Fruit fly (Drosophila melanogaster) whole organism, embryonic: Measurements from ENCODE around the gene GlyRS.

Experiments
- CG10147 ChIP-seq: fragments of 200-800 bp; sonication (Bioruptor generic); optimal IDR thresholded peaks from 2 replicates; lab custom pipeline; 2019; ENCODE audit warnings: missing biosample characterization, mild to moderate bottlenecking, missing genetic modification characterization, moderate library complexity
- CG11560 ChIP-seq: fragments of 200-800 bp; sonication (Bioruptor generic); IDR thresholded peaks from 3 replicates; pipeline ENCODE4 v1.3.6; 2022; ENCODE audit warnings: missing biosample characterization, missing genetic modification characterization
- CG12659 ChIP-seq: fragments of 200-800 bp; sonication (Bioruptor generic); optimal IDR thresholded peaks from 3 replicates; lab custom pipeline; 2017; ENCODE audit warnings: mild to moderate bottlenecking, missing biosample characterization, missing genetic modification reagents, missing genetic modification characterization
- CG15696 ChIP-seq: fragments of 200-800 bp; sonication (Bioruptor generic); optimal IDR thresholded peaks from 2 replicates; lab custom pipeline; 2019; ENCODE audit warnings: missing biosample characterization, mild to moderate bottlenecking, missing genetic modification characterization, moderate library complexity
- CG1647 ChIP-seq: fragments of 200-800 bp; sonication (Bioruptor generic); optimal IDR thresholded peaks from 3 replicates; lab custom pipeline; 2016; ENCODE audit warnings: missing biosample characterization, missing genetic modification characterization
- CG17186 ChIP-seq: fragments of 200-800 bp; sonication (Bioruptor generic); optimal IDR thresholded peaks from 3 replicates; lab custom pipeline; 2017; ENCODE audit warnings: missing biosample characterization, missing genetic modification reagents, missing genetic modification characterization
- CG1792 ChIP-seq: fragments of 200-800 bp; sonication (Bioruptor generic); optimal IDR thresholded peaks from 2 replicates; lab custom pipeline; 2016; ENCODE audit warnings: missing biosample characterization, missing genetic modification characterization
- CG18476 ChIP-seq: fragments of 200-800 bp; sonication (Bioruptor generic); optimal IDR thresholded peaks from 2 replicates; lab custom pipeline; 2016; ENCODE audit warnings: missing biosample characterization, mild to moderate bottlenecking, missing genetic modification characterization
- CG6765 ChIP-seq: fragments of 200-800 bp; sonication (Bioruptor generic); optimal IDR thresholded peaks from 3 replicates; lab custom pipeline; 2017; ENCODE audit warnings: missing biosample characterization, mild to moderate bottlenecking, missing genetic modification characterization
- CG7556 ChIP-seq: fragments of 200-800 bp; sonication (Bioruptor generic); optimal IDR thresholded peaks from 2 replicates; lab custom pipeline; 2017; ENCODE audit warnings: missing biosample characterization, mild to moderate bottlenecking, missing genetic modification characterization
- CG8359 ChIP-seq: fragments of 200-800 bp; sonication (Bioruptor generic); optimal IDR thresholded peaks from 2 replicates; lab custom pipeline; 2017; ENCODE audit warnings: missing biosample characterization, mild to moderate bottlenecking, missing genetic modification characterization, borderline replicate concordance
- CG8478 ChIP-seq: fragments of >200 bp; optimal IDR thresholded peaks from 2 replicates; lab custom pipeline; 2018
- CHES-1-like ChIP-seq: fragments of 200-800 bp; sonication (Bioruptor generic); optimal IDR thresholded peaks from 2 replicates; lab custom pipeline; 2016; ENCODE audit warnings: missing biosample characterization, missing genetic modification characterization
- D ChIP-seq, 2 experiments: fragments of 200-800 bp in 1 of 2; fragments of >200 bp in 1 of 2; sonication (Bioruptor generic) in 1 of 2; optimal IDR thresholded peaks; 2 replicates in 1 of 2; 3 replicates in 1 of 2; lab custom pipeline; 2017; ENCODE audit warnings: mild to moderate bottlenecking in 1 of 2, missing biosample characterization in 1 of 2, missing genetic modification characterization in 1 of 2, missing genetic modification reagents in 1 of 2
- Dll ChIP-seq: fragments of 200-800 bp; sonication (Bioruptor generic); IDR thresholded peaks from 4 replicates; pipeline ENCODE4 v1.3.6; 2022; ENCODE audit warnings: missing biosample characterization, missing genetic modification characterization; ENCODE audit not compliant: partially characterized antibody
- Dref ChIP-seq: fragments of 200-800 bp; sonication (Bioruptor generic); IDR thresholded peaks from 2 replicates; pipeline ENCODE4 v1.3.6; 2022; ENCODE audit warnings: missing biosample characterization, missing genetic modification characterization
- Eip74EF ChIP-seq, 2 experiments: fragments of 200-800 bp in 1 of 2; fragments of >200 bp in 1 of 2; sonication (Bioruptor generic) in 1 of 2; optimal IDR thresholded peaks; 2 replicates each; lab custom pipeline; 2017 to 2019; ENCODE audit warnings: missing biosample characterization in 2 of 2, missing genetic modification characterization in 2 of 2, mild to moderate bottlenecking in 1 of 2, moderate library complexity in 1 of 2
- HLH3B ChIP-seq: fragments of 200-800 bp; sonication (Bioruptor generic); IDR thresholded peaks from 2 replicates; pipeline ENCODE4 v1.3.6; 2022; ENCODE audit warnings: missing biosample characterization, missing genetic modification characterization
- HLH4C ChIP-seq: fragments of 200-800 bp; sonication (Bioruptor generic); IDR thresholded peaks from 3 replicates; pipeline ENCODE4 v1.3.6; 2022; ENCODE audit warnings: missing biosample characterization, missing genetic modification characterization; ENCODE audit not compliant: partially characterized antibody
- HLH54F ChIP-seq: fragments of 200-800 bp; sonication (Bioruptor generic); optimal IDR thresholded peaks from 3 replicates; lab custom pipeline; 2016; ENCODE audit warnings: missing biosample characterization, missing genetic modification characterization
- Hand ChIP-seq: fragments of 200-800 bp; sonication (Bioruptor generic); optimal IDR thresholded peaks from 2 replicates; lab custom pipeline; 2017; ENCODE audit warnings: mild to moderate bottlenecking, missing biosample characterization, missing genetic modification reagents, missing genetic modification characterization
- Hr51 ChIP-seq, 2 experiments: fragments of 200-800 bp; sonication (Bioruptor generic); optimal IDR thresholded peaks; 2 replicates in 1 of 2; 3 replicates in 1 of 2; lab custom pipeline; 2016 to 2018; ENCODE audit warnings: missing biosample characterization in 2 of 2, missing genetic modification characterization in 2 of 2, mild to moderate bottlenecking in 1 of 2, moderate library complexity in 1 of 2
- Mad ChIP-seq: fragments of 200-800 bp; sonication (Bioruptor generic); optimal IDR thresholded peaks from 2 replicates; lab custom pipeline; 2016; ENCODE audit warnings: missing biosample characterization, missing genetic modification characterization
- Max ChIP-seq: fragments of 200-800 bp; sonication (Bioruptor generic); optimal IDR thresholded peaks from 2 replicates; lab custom pipeline; 2016; ENCODE audit warnings: missing biosample characterization, mild to moderate bottlenecking, missing genetic modification characterization
- NfI ChIP-seq: fragments of 200-800 bp; sonication (Bioruptor generic); optimal IDR thresholded peaks from 3 replicates; lab custom pipeline; 2018; ENCODE audit warnings: missing biosample characterization, mild to moderate bottlenecking, missing genetic modification characterization, moderate library complexity
- Oaz ChIP-seq: fragments of 200-800 bp; sonication (Bioruptor generic); IDR thresholded peaks from 2 replicates; pipeline ENCODE4 v1.3.6; 2022; ENCODE audit warnings: missing biosample characterization, missing genetic modification characterization
- ab ChIP-seq: fragments of 200-800 bp; sonication (Bioruptor generic); optimal IDR thresholded peaks from 2 replicates; lab custom pipeline; 2016; ENCODE audit warnings: missing biosample characterization, missing genetic modification characterization
- abd-A ChIP-seq: fragments of 200-800 bp; sonication (Bioruptor generic); optimal IDR thresholded peaks from 3 replicates; lab custom pipeline; 2019; ENCODE audit warnings: missing biosample characterization, mild to moderate bottlenecking, missing genetic modification characterization, moderate library complexity
- bcd ChIP-seq: fragments of 200-800 bp; sonication (Bioruptor generic); optimal IDR thresholded peaks from 2 replicates; lab custom pipeline; 2017; ENCODE audit warnings: missing biosample characterization, mild to moderate bottlenecking, missing genetic modification characterization
- btn ChIP-seq: fragments of 200-800 bp; sonication (Bioruptor generic); optimal IDR thresholded peaks from 2 replicates; lab custom pipeline; 2016; ENCODE audit warnings: missing biosample characterization, missing genetic modification characterization
- chif ChIP-seq, 2 experiments: fragments of 200-800 bp; sonication (Bioruptor generic); optimal IDR thresholded peaks; 3 replicates each; lab custom pipeline; 2016; ENCODE audit warnings: missing biosample characterization in 2 of 2, missing genetic modification characterization in 2 of 2
- chinmo ChIP-seq: fragments of 200-800 bp; sonication (Bioruptor generic); IDR thresholded peaks from 4 replicates; pipeline ENCODE4 v1.3.6; 2022; ENCODE audit warnings: missing biosample characterization, missing genetic modification characterization; ENCODE audit not compliant: partially characterized antibody
- crp ChIP-seq, 2 experiments: fragments of 200-800 bp; sonication (Bioruptor generic); optimal IDR thresholded peaks; 2 replicates in 1 of 2; 3 replicates in 1 of 2; lab custom pipeline; 2017; ENCODE audit warnings: missing biosample characterization in 2 of 2, missing genetic modification characterization in 2 of 2, mild to moderate bottlenecking in 1 of 2, moderate library complexity in 1 of 2
- cwo ChIP-seq: fragments of 200-800 bp; sonication (Bioruptor generic); optimal IDR thresholded peaks from 3 replicates; lab custom pipeline; 2017; ENCODE audit warnings: missing biosample characterization, missing genetic modification characterization, mild to moderate bottlenecking, moderate library complexity, missing genetic modification reagents
- dan ChIP-seq: fragments of 200-800 bp; sonication (Bioruptor generic); IDR thresholded peaks from 2 replicates; pipeline ENCODE4 v1.3.6; 2022; ENCODE audit warnings: missing biosample characterization, missing genetic modification characterization
- gfzf ChIP-seq: fragments of 200-800 bp; sonication (Bioruptor generic); optimal IDR thresholded peaks from 2 replicates; lab custom pipeline; 2016; ENCODE audit warnings: missing biosample characterization, mild to moderate bottlenecking, missing genetic modification characterization, moderate library complexity
- hb ChIP-seq: fragments of 200-800 bp; sonication (Bioruptor generic); IDR thresholded peaks from 3 replicates; pipeline ENCODE4 v1.3.6; 2022; ENCODE audit warnings: missing biosample characterization, missing genetic modification characterization; ENCODE audit not compliant: partially characterized antibody
- hth ChIP-seq: fragments of >200 bp; optimal IDR thresholded peaks from 2 replicates; lab custom pipeline; 2017; ENCODE audit warnings: inconsistent platforms
- inv ChIP-seq: fragments of 200-800 bp; sonication (Bioruptor generic); IDR thresholded peaks from 2 replicates; pipeline ENCODE4 v1.3.6; 2022; ENCODE audit warnings: missing biosample characterization, missing genetic modification characterization; ENCODE audit not compliant: partially characterized antibody
- lab ChIP-seq: fragments of 200-800 bp; sonication (Bioruptor generic); optimal IDR thresholded peaks from 3 replicates; lab custom pipeline; 2017; ENCODE audit warnings: missing biosample characterization, missing genetic modification characterization, mild to moderate bottlenecking, moderate library complexity, missing genetic modification reagents
- otp ChIP-seq: fragments of 200-800 bp; sonication (Bioruptor generic); IDR thresholded peaks from 3 replicates; pipeline ENCODE4, ENCODE4 v1.3.6; 2022; ENCODE audit warnings: missing biosample characterization, missing genetic modification characterization
- phol ChIP-seq: fragments of 200-800 bp; sonication (Bioruptor generic); optimal IDR thresholded peaks from 3 replicates; lab custom pipeline; 2018; ENCODE audit warnings: missing biosample characterization, mild to moderate bottlenecking, missing genetic modification characterization, moderate library complexity
- pum ChIP-seq: fragments of 200-800 bp; sonication (Bioruptor generic); optimal IDR thresholded peaks from 2 replicates; lab custom pipeline; 2016; ENCODE audit warnings: missing biosample characterization, missing genetic modification characterization
- sima ChIP-seq: fragments of 200-800 bp; sonication (Bioruptor generic); optimal IDR thresholded peaks from 2 replicates; lab custom pipeline; 2016; ENCODE audit warnings: missing biosample characterization, missing genetic modification characterization
- tap ChIP-seq: fragments of 200-800 bp; optimal IDR thresholded peaks from 3 replicates; lab custom pipeline; 2019; ENCODE audit warnings: missing biosample characterization, mild to moderate bottlenecking, missing genetic modification characterization, moderate library complexity
- tup ChIP-seq: fragments of 200-800 bp; sonication (Bioruptor generic); optimal IDR thresholded peaks from 2 replicates; lab custom pipeline; 2016; ENCODE audit warnings: missing biosample characterization, mild to moderate bottlenecking, missing genetic modification characterization, moderate library complexity
- vfl ChIP-seq: fragments of 200-800 bp; sonication (Bioruptor generic); optimal IDR thresholded peaks from 2 replicates; lab custom pipeline; 2016; ENCODE audit warnings: missing biosample characterization, missing genetic modification characterization

The GlyRS gene

DNA sequence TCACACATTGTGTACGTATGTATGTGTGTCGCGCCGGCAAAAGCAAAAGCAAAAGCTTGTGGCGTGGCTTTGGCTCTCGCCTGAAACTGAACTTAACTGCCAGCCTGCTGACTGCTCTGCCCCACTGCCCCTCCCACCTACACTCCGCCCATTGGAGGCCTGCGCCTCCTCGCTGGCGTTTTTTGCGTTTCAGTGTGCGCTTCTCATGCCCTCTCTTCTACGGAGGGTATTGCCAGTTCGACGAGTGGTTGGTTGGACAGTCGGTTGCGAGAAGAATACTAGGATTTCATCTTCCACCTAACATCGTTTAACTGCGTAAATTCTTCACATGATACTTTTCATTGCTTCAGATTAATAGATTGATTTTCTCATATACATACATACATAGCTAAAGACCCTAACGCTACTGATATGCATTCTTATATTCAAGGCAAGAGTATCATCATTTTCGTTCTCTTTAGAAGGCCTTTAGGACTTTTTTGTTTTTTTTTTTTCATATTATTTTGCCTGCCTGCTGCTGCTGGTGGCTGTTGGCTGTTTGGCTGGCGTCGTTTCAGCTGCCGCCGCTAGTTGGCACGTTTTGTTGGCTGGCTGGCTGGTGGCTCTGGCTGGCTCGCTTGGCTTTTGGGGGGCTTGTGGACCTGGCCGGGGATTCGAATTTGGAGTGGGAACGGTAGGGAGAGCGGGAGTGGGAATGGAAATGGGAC lies 10.1 kb downstream of the GlyRS start (continued):
- TF ChIP-seq otp (GFP tag; lab: Robert Waterston, UW) (no peak), CG8359 (GFP tag; lab: Kevin White, UChicago) (no peak), gfzf (GFP tag; lab: Kevin White, UChicago) (no peak), tup (GFP tag; lab: Kevin White, UChicago) (no peak), tap (tag; lab: Kevin White, UChicago) (peak; percentile 28), pum (GFP tag; lab: Kevin White, UChicago) (peak; percentile 56), bcd (GFP tag; lab: Kevin White, UChicago) (peak; percentile 52), Mad (GFP tag; lab: Kevin White, UChicago) (peak; percentile 42), D (optimal IDR thresholded peaks at IDR 0.05; lab: Kevin White, UChicago) (no peak), D (GFP tag; optimal IDR thresholded peaks at IDR 0.05; lab: Kevin White, UChicago) (peak; percentile 6), Dref (GFP tag; lab: Robert Waterston, UW) (no peak), Oaz (0 out of 2 replicates have a peak, but pooled peaks have one; percentile 32), CG15696 (tag; lab: Kevin White, UChicago) (no peak), Hand (GFP tag; lab: Kevin White, UChicago) (peak; percentile 24), CG8478 (lab: Kevin White, UChicago) (no peak), hth (lab: Kevin White, UChicago) (no peak), phol (peak; percentile 23), chinmo (GFP tag; lab: Robert Waterston, UW) (no peak; the same call in 2 of the 4 replicates), abd-A (no peak), CG7556 (GFP tag; lab: Kevin White, UChicago) (peak; percentile 81), chif (GFP tag; optimal IDR thresholded peaks at IDR 0.05; lab: Kevin White, UChicago) (peak; percentile 20 to 44), CG10147 (GFP tag; lab: Kevin White, UChicago) (peak; percentile 35), cwo (GFP tag; lab: Kevin White, UChicago) (peak; percentile 25), CG12659 (GFP tag; lab: Kevin White, UChicago) (peak; percentile 63), CHES-1-like (GFP tag; lab: Kevin White, UChicago) (peak; percentile 70), HLH54F (GFP tag; lab: Kevin White, UChicago) (peak; percentile 52), CG6765 (no peak), sima (GFP tag; lab: Kevin White, UChicago) (no peak), crp (GFP tag; optimal IDR thresholded peaks at IDR 0.05; lab: Kevin White, UChicago) (no peak), inv (no peak), Hr51 (GFP tag; optimal IDR thresholded peaks at IDR 0.05; lab: Kevin White, UChicago) (peak in 1 of 2 experiments; percentile 69), dan (GFP tag; lab: Robert Waterston, UW) (no peak), lab (GFP tag; lab: Kevin White, UChicago) (peak; percentile 69), Max (GFP tag; lab: Kevin White, UChicago) (no peak), Dll (GFP tag; lab: Robert Waterston, UW) (0 out of 4 replicates have a peak, but pooled peaks have one; percentile 3), vfl (GFP tag; lab: Kevin White, UChicago) (peak; percentile 46), CG11560 (tag; lab: Robert Waterston, UW) (peak; percentile 45; the same call in 1 of the 3 replicates), CG18476 (GFP tag; lab: Kevin White, UChicago) (no peak), CG1647 (no peak), HLH4C (GFP tag; lab: Robert Waterston, UW) (no peak), NfI (GFP tag; lab: Kevin White, UChicago) (peak; percentile 67), ab (GFP tag; lab: Kevin White, UChicago) (no peak), Eip74EF (GFP tag; optimal IDR thresholded peaks at IDR 0.05; lab: Kevin White, UChicago) (no peak), btn (GFP tag; lab: Kevin White, UChicago) (no peak), CG1792 (GFP tag; lab: Kevin White, UChicago) (no peak), HLH3B (GFP tag; lab: Robert Waterston, UW) (peak; percentile 36; the same call in 1 of the 2 replicates), CG17186 (GFP tag; lab: Kevin White, UChicago) (no peak), hb (no peak)
